Worm (Caenorhabditis elegans) whole organism, L1 larva: ENCODE data around the gene R11F4.1.
A peak's percentile ranks its signal among the peaks of the same experiment; 100 is the strongest.

Experiments used
- aha-1 ChIP-seq: fragments of 150-350 bp; optimal IDR thresholded peaks from 2 replicates; lab custom pipeline; 2014; ENCODE audit warnings: missing biosample characterization, missing genetic modification characterization
- blmp-1 ChIP-seq: fragments of 150-350 bp; optimal IDR thresholded peaks from 2 replicates; lab custom pipeline; 2014; ENCODE audit warnings: missing biosample characterization, missing genetic modification characterization
- ceh-82 ChIP-seq, 3 experiments: fragments of 150-350 bp in 1 of 3; sonication (generic microtip) in 2 of 3; optimal IDR thresholded peaks; 2 replicates each; lab custom pipeline; 2014 to 2017; ENCODE audit warnings: missing biosample characterization in 3 of 3, missing genetic modification characterization in 3 of 3
- ceh-88 ChIP-seq: fragments of 200-800 bp; sonication (Bioruptor generic); IDR thresholded peaks from 2 replicates; pipeline ENCODE4 v1.3.6; 2022; ENCODE audit warnings: missing genetic modification characterization, missing compliant biosample characterization
- ceh-90 ChIP-seq: sonication (generic microtip); optimal IDR thresholded peaks from 2 replicates; lab custom pipeline; 2016; ENCODE audit warnings: missing genetic modification characterization, missing compliant biosample characterization
- dpl-1 ChIP-seq, 3 experiments: fragments of 150-350 bp in 2 of 3; sonication (generic microtip) in 1 of 3; optimal IDR thresholded peaks; 2 replicates each; lab custom pipeline; 2014 to 2017; ENCODE audit warnings: missing biosample characterization in 3 of 3, missing genetic modification characterization in 3 of 3, missing genetic modification reagents in 3 of 3
- dsc-1 ChIP-seq: sonication (generic microtip); optimal IDR thresholded peaks from 2 replicates; lab custom pipeline; 2016; ENCODE audit warnings: mild to moderate bottlenecking, missing genetic modification characterization, missing compliant biosample characterization
- efl-1 ChIP-seq, 4 experiments: fragments of 150-350 bp; optimal IDR thresholded peaks in 3 of 4; peaks in 1 of 4; 1 replicate in 1 of 4; 2 replicates in 3 of 4; lab custom pipeline; 2014; ENCODE audit warnings: missing biosample characterization in 2 of 4, missing genetic modification characterization in 2 of 4, missing genetic modification reagents in 2 of 4
- efl-3 ChIP-seq: fragments of 200-800 bp; sonication (Bioruptor generic); optimal IDR thresholded peaks from 2 replicates; lab custom pipeline; 2018; ENCODE audit warnings: mild to moderate bottlenecking, missing genetic modification characterization, missing compliant biosample characterization
- egl-13 ChIP-seq: sonication (generic microtip); optimal IDR thresholded peaks from 2 replicates; lab custom pipeline; 2016; ENCODE audit warnings: missing genotype, missing genetic modification reagents, missing genetic modification characterization, missing compliant biosample characterization
- egl-27 ChIP-seq, 2 experiments: fragments of 150-350 bp in 1 of 2; sonication (generic microtip); optimal IDR thresholded peaks; 3 replicates each; lab custom pipeline; 2017 to 2018; ENCODE audit warnings: missing biosample characterization in 2 of 2, missing genetic modification characterization in 2 of 2, missing genetic modification reagents in 2 of 2
- elt-2 ChIP-seq: sonication (generic microtip); optimal IDR thresholded peaks from 2 replicates; lab custom pipeline; 2016; ENCODE audit warnings: missing genetic modification characterization, mild to moderate bottlenecking, inconsistent platforms, missing compliant biosample characterization, missing genetic modification reagents
- ets-5 ChIP-seq: fragments of 200-800 bp; sonication (Bioruptor generic); IDR thresholded peaks from 2 replicates; pipeline ENCODE4 v1.3.6; 2022; ENCODE audit warnings: missing genetic modification characterization, missing compliant biosample characterization
- fkh-10 ChIP-seq: sonication (generic microtip); optimal IDR thresholded peaks from 2 replicates; lab custom pipeline; 2017; ENCODE audit warnings: missing biosample characterization, missing genetic modification reagents, missing genetic modification characterization
- fkh-8 ChIP-seq: sonication (generic microtip); optimal IDR thresholded peaks from 2 replicates; lab custom pipeline; 2016; ENCODE audit warnings: mild to moderate bottlenecking, missing genetic modification characterization, missing compliant biosample characterization
- fos-1 ChIP-seq: fragments of 150-350 bp; optimal IDR thresholded peaks from 2 replicates; lab custom pipeline; 2014; ENCODE audit warnings: missing biosample characterization, missing genetic modification characterization
- grh-1 ChIP-seq: fragments of 200-800 bp; sonication (Bioruptor generic); IDR thresholded peaks from 2 replicates; pipeline ENCODE4 v1.3.6; 2022; ENCODE audit warnings: missing genetic modification reagents, missing genetic modification characterization, missing compliant biosample characterization
- hlh-4 ChIP-seq: sonication (generic microtip); optimal IDR thresholded peaks from 2 replicates; lab custom pipeline; 2016; ENCODE audit warnings: mild to moderate bottlenecking, missing genetic modification characterization, missing compliant biosample characterization
- hpl-2 ChIP-seq: fragments of 150-350 bp; optimal IDR thresholded peaks from 2 replicates; lab custom pipeline; 2014; ENCODE audit warnings: missing biosample characterization, missing genetic modification reagents, missing genetic modification characterization
- isw-1 ChIP-seq: fragments of 200-800 bp; sonication (Bioruptor generic); IDR thresholded peaks from 2 replicates; pipeline ENCODE4 v1.3.6; 2022; ENCODE audit warnings: missing genetic modification characterization, missing compliant biosample characterization
- jun-1 ChIP-seq: fragments of 150-350 bp; optimal IDR thresholded peaks from 2 replicates; lab custom pipeline; 2014; ENCODE audit warnings: missing biosample characterization, missing genetic modification reagents, missing genetic modification characterization
- lin-14 ChIP-seq: fragments of 200-800 bp; sonication (Bioruptor generic); optimal IDR thresholded peaks from 2 replicates; lab custom pipeline; 2018; ENCODE audit warnings: mild to moderate bottlenecking, missing genetic modification characterization, moderate library complexity, missing compliant biosample characterization
- lin-15B ChIP-seq: fragments of 150-350 bp; sonication (generic microtip); optimal IDR thresholded peaks from 3 replicates; lab custom pipeline; 2014; ENCODE audit warnings: missing biosample characterization, missing genetic modification characterization
- lin-39 ChIP-seq: fragments of 150-350 bp; optimal IDR thresholded peaks from 2 replicates; lab custom pipeline; 2014; ENCODE audit warnings: missing biosample characterization, missing genetic modification reagents, missing genetic modification characterization
- lir-3 ChIP-seq: sonication (generic microtip); optimal IDR thresholded peaks from 2 replicates; lab custom pipeline; 2016; ENCODE audit warnings: mild to moderate bottlenecking, missing genetic modification characterization, moderate library complexity, missing compliant biosample characterization; ENCODE audit not compliant: poor library complexity
- lsy-2 ChIP-seq, 2 experiments: fragments of 150-350 bp; optimal IDR thresholded peaks; 2 replicates each; lab custom pipeline; 2014; ENCODE audit warnings: missing biosample characterization in 2 of 2, missing genetic modification characterization in 2 of 2
- mdl-1 ChIP-seq, 2 experiments: fragments of 150-350 bp; optimal IDR thresholded peaks; 2 replicates each; lab custom pipeline; 2014 to 2017; ENCODE audit warnings: missing biosample characterization in 2 of 2, missing genetic modification characterization in 2 of 2, inconsistent platforms in 1 of 2
- mef-2 ChIP-seq: fragments of 150-350 bp; optimal IDR thresholded peaks from 2 replicates; lab custom pipeline; 2014; ENCODE audit warnings: missing biosample characterization, missing genetic modification characterization
- nhr-11 ChIP-seq: fragments of 150-350 bp; optimal IDR thresholded peaks from 2 replicates; lab custom pipeline; 2014; ENCODE audit warnings: missing biosample characterization, missing genetic modification characterization
- nhr-19 ChIP-seq: fragments of 200-800 bp; sonication (Bioruptor generic); conservative IDR thresholded peaks from 2 replicates; pipeline ENCODE4 v1.3.6; 2022; ENCODE audit warnings: missing genetic modification characterization, missing compliant biosample characterization
- nhr-20 ChIP-seq: sonication (generic microtip); optimal IDR thresholded peaks from 2 replicates; lab custom pipeline; 2016; ENCODE audit warnings: mild to moderate bottlenecking, missing genetic modification characterization, missing compliant biosample characterization
- nhr-28 ChIP-seq: fragments of 150-350 bp; optimal IDR thresholded peaks from 2 replicates; lab custom pipeline; 2014; ENCODE audit warnings: missing biosample characterization, missing genetic modification characterization
- nhr-71 ChIP-seq: sonication (generic microtip); optimal IDR thresholded peaks from 2 replicates; lab custom pipeline; 2016; ENCODE audit warnings: mild to moderate bottlenecking, missing genetic modification characterization, moderate library complexity, missing compliant biosample characterization
- nhr-76 ChIP-seq: sonication (generic microtip); optimal IDR thresholded peaks from 2 replicates; lab custom pipeline; 2017; ENCODE audit warnings: missing biosample characterization, missing genetic modification characterization
- nhr-84 ChIP-seq: sonication (generic microtip); optimal IDR thresholded peaks from 2 replicates; lab custom pipeline; 2017; ENCODE audit warnings: missing biosample characterization, missing genetic modification characterization
- nhr-90 ChIP-seq: sonication (generic microtip); optimal IDR thresholded peaks from 2 replicates; lab custom pipeline; 2016; ENCODE audit warnings: mild to moderate bottlenecking, missing genetic modification characterization, missing compliant biosample characterization; ENCODE audit not compliant: poor library complexity
- pqm-1 ChIP-seq: sonication (generic microtip); optimal IDR thresholded peaks from 3 replicates; lab custom pipeline; 2017; ENCODE audit warnings: missing biosample characterization, missing genetic modification characterization
- sox-4 ChIP-seq: sonication (generic microtip); optimal IDR thresholded peaks from 2 replicates; lab custom pipeline; 2016; ENCODE audit warnings: missing genetic modification characterization, missing compliant biosample characterization
- sptf-1 ChIP-seq: fragments of 150-350 bp; optimal IDR thresholded peaks from 2 replicates; lab custom pipeline; 2014; ENCODE audit warnings: missing biosample characterization, missing genetic modification characterization
- swsn-7 ChIP-seq: sonication (generic microtip); optimal IDR thresholded peaks from 2 replicates; lab custom pipeline; 2016; ENCODE audit warnings: missing genetic modification characterization, missing compliant biosample characterization
- tbx-2 ChIP-seq: sonication (generic microtip); optimal IDR thresholded peaks from 2 replicates; lab custom pipeline; 2016; ENCODE audit warnings: missing genetic modification characterization, missing compliant biosample characterization
- unc-130 ChIP-seq: fragments of 150-350 bp; optimal IDR thresholded peaks from 2 replicates; lab custom pipeline; 2017; ENCODE audit warnings: missing biosample characterization, missing genetic modification characterization, inconsistent platforms
- unc-30 ChIP-seq: sonication (generic microtip); optimal IDR thresholded peaks from 2 replicates; lab custom pipeline; 2017; ENCODE audit warnings: missing biosample characterization, missing genetic modification characterization
- unc-86 ChIP-seq: sonication (generic microtip); optimal IDR thresholded peaks from 2 replicates; lab custom pipeline; 2016; ENCODE audit warnings: missing genetic modification characterization, missing compliant biosample characterization
- vab-15 ChIP-seq: sonication (generic microtip); optimal IDR thresholded peaks from 2 replicates; lab custom pipeline; 2017; ENCODE audit warnings: missing genotype, mild to moderate bottlenecking, missing genetic modification characterization, missing compliant biosample characterization
- ztf-4 ChIP-seq: fragments of 150-350 bp; optimal IDR thresholded peaks from 2 replicates; lab custom pipeline; 2014; ENCODE audit warnings: missing biosample characterization, missing genetic modification characterization

R11F4.1 gene

DNA sequence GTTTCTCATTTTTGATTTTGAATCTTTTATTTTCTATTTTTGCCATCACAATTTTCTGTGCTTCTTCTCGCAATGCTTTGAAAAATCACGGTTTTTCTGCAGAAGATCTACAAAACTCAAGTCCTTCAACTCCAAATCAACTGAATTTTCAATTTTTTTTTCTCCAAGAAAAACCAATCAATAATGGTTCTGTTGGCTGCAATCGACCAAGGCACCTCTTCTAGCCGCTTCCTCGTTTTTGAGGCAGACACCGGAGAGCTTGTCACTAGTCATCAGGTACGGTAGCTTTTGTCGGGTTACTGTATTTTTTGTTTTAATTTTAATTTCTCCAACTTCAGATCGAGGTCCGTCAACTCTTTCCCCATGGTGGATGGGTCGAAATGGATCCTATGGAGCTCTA lies at the start of gene R11F4.1:
Gene R11F4.1 (plus strand): TSS at position 103 of the 400 bp plus-strand sequence.
- TF ChIP-seq blmp-1 (tag; lab: Kevin White, UChicago) (no peak), ceh-88 (GFP tag; lab: Robert Waterston, UW) (no peak), sox-4 (tag; lab: Kevin White, UChicago) (no peak), nhr-71 (tag; lab: Kevin White, UChicago) (no peak), nhr-19 (no peak), nhr-11 (tag; lab: Kevin White, UChicago) (no peak), isw-1 (GFP tag; lab: Robert Waterston, UW) (no peak), vab-15 (tag; lab: Kevin White, UChicago) (no peak), fkh-10 (GFP tag; lab: Kevin White, UChicago) (no peak), nhr-76 (tag; lab: Kevin White, UChicago) (no peak)

- TF ChIP-seq nhr-28 (tag; lab: Kevin White, UChicago) (no peak), mef-2 (no peak), unc-130 (tag; lab: Kevin White, UChicago) (no peak), efl-1 (optimal IDR thresholded peaks at IDR 0.05; lab: Kevin White, UChicago) (no peak), efl-1 (GFP tag; optimal IDR thresholded peaks at IDR 0.05 in 1 of 2; lab: Kevin White, UChicago) (peak in 1 of 2 experiments; percentile 19)
These were observed 49.0 kb upstream of the R11F4.1 start for ce11 chrII:4042696-4043095.

DNA sequence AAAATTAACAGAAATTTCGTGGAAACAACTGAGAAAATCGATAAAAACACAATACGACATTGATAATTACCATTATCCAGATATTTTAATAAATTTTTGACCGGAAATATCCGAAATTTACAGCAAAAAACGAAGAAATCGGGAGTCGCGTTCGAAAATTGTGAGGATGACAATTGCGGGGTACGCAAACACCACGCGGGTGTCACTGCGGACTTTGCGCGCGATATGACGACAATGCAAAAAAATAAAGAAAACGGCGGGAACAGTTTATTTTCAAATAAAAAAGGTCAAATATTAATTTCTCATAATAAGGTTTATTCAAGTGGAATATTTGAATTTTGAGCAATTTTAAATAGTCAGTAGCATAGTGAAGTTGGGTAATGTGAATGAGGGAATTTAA lies 47.4 kb upstream of the R11F4.1 start, which contains the start of gene rpn-11:
Gene rpn-11 (minus strand): TSS at position 198 of the 400 bp plus-strand sequence.
- peak; percentile 79 to 92 (median 87) for TF ChIP-seq ceh-82 (tag; optimal IDR thresholded peaks at IDR 0.05; lab: Kevin White, UChicago)
- TF ChIP-seq lsy-2 (tag; optimal IDR thresholded peaks at IDR 0.05; lab: Kevin White, UChicago) = peak; percentile 94 to 95
- TF ChIP-seq pqm-1 (tag; lab: Kevin White, UChicago) = no peak
- peak; percentile 88 for TF ChIP-seq dsc-1
- peak; percentile 86 for TF ChIP-seq unc-86
- no peak for TF ChIP-seq ets-5
- peak; percentile 8 for TF ChIP-seq ceh-90 (tag; lab: Kevin White, UChicago)
- peak; percentile 88 for TF ChIP-seq nhr-20 (tag; lab: Kevin White, UChicago)
- TF ChIP-seq swsn-7 (tag; lab: Kevin White, UChicago) = peak; percentile 85
- TF ChIP-seq nhr-71 (tag; lab: Kevin White, UChicago) = peak; percentile 94
- peak; percentile 84 for TF ChIP-seq fkh-8 (tag; lab: Kevin White, UChicago)
- peak; percentile 98 to 99 for TF ChIP-seq efl-1 (optimal IDR thresholded peaks at IDR 0.05; lab: Kevin White, UChicago)
- peak; percentile 97 to 100 for TF ChIP-seq efl-1 (GFP tag; optimal IDR thresholded peaks at IDR 0.05 in 1 of 2; lab: Kevin White, UChicago)
- no peak for TF ChIP-seq sptf-1 (tag; lab: Kevin White, UChicago)
- TF ChIP-seq mef-2 = peak; percentile 26
- TF ChIP-seq egl-13 (tag; lab: Kevin White, UChicago) = peak; percentile 89
- TF ChIP-seq nhr-84 (tag; lab: Kevin White, UChicago) = no peak
- TF ChIP-seq ceh-88 (GFP tag; lab: Robert Waterston, UW) = peak; percentile 64; the same call in 1 of the 2 replicates
- peak; percentile 40 for TF ChIP-seq hpl-2 (GFP tag; lab: Kevin White, UChicago)
- TF ChIP-seq ztf-4 (tag; lab: Kevin White, UChicago) = peak; percentile 62
- TF ChIP-seq nhr-76 (tag; lab: Kevin White, UChicago) = no peak
- peak; percentile 28 for TF ChIP-seq unc-130 (tag; lab: Kevin White, UChicago)
- TF ChIP-seq unc-30 (tag; lab: Kevin White, UChicago) = peak; percentile 18
- peak; percentile 80 for TF ChIP-seq elt-2 (tag; lab: Kevin White, UChicago)
- no peak for TF ChIP-seq hlh-4
- peak; percentile 78 for TF ChIP-seq sox-4 (tag; lab: Kevin White, UChicago)
- peak; percentile 83 for TF ChIP-seq lin-14
- TF ChIP-seq fos-1 (tag; lab: Kevin White, UChicago) = peak; percentile 27
- peak; percentile 81 for TF ChIP-seq lir-3 (tag; lab: Kevin White, UChicago)
- TF ChIP-seq lin-39 (tag; lab: Kevin White, UChicago) = peak; percentile 45
- peak; percentile 72 for TF ChIP-seq lin-15B (tag; lab: Kevin White, UChicago)
- peak; percentile 52 to 75 for TF ChIP-seq mdl-1 (tag; optimal IDR thresholded peaks at IDR 0.05; lab: Kevin White, UChicago)
- peak; percentile 71 for TF ChIP-seq jun-1 (tag; lab: Kevin White, UChicago)
- TF ChIP-seq aha-1 (tag; lab: Kevin White, UChicago) = no peak
- TF ChIP-seq grh-1 (GFP tag; lab: Robert Waterston, UW) = peak; percentile 81
- peak; percentile 12 for TF ChIP-seq vab-15 (tag; lab: Kevin White, UChicago)
- TF ChIP-seq nhr-90 (tag; lab: Kevin White, UChicago) = peak; percentile 86
- TF ChIP-seq efl-3 (GFP tag; lab: Kevin White, UChicago) = peak; percentile 39
- peak; percentile 91 for TF ChIP-seq tbx-2 (tag; lab: Kevin White, UChicago)
- TF ChIP-seq dpl-1 (GFP tag; optimal IDR thresholded peaks at IDR 0.05; lab: Kevin White, UChicago) = peak; percentile 96 to 97 (median 97)
- TF ChIP-seq blmp-1 (tag; lab: Kevin White, UChicago) = peak; percentile 50
- no peak for TF ChIP-seq egl-27 (tag; optimal IDR thresholded peaks at IDR 0.05; lab: Kevin White, UChicago)
